Fruit fly (Drosophila melanogaster): Measurements from ENCODE around the gene Nle.

DNA sequence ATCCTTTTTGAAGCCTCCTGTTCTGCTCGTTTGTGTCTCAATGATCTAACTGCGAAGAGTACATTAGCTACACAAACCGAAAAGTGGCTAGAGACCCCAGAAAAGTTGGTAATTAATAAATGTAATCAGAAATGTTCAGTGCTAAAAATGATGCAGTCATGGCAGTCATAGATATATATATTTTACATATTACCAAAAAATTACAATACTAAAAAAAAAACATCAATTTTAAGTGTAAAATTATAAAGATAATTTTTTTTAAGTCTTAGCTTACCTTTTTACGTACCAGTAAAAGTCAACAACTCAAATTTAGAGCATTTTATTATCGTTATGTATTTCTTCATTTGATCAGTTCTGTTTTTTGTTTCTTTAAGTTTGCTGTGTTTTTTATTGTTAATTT is 44.9 kb upstream of the Nle start:
- TF ChIP-seq Clk (GFP tag; optimal IDR thresholded peaks at IDR 0.05) = no peak
- TF ChIP-seq CG14711 (tag; optimal IDR thresholded peaks at IDR 0.05) = no peak
- no peak for TF ChIP-seq CG11617 (GFP tag; optimal IDR thresholded peaks at IDR 0.05)
- no peak for TF ChIP-seq CG7045 (GFP tag; optimal IDR thresholded peaks at IDR 0.05)
- TF ChIP-seq kay (GFP tag; ENCODE audit: borderline replicate concordance) = no peak
- no peak for TF ChIP-seq CG7101 (tag; optimal IDR thresholded peaks at IDR 0.05)
- no peak for TF ChIP-seq Hr96 (GFP tag; optimal IDR thresholded peaks at IDR 0.05)
- TF ChIP-seq Mnt (GFP tag; optimal IDR thresholded peaks at IDR 0.05) = no peak
- TF ChIP-seq tj (GFP tag; optimal IDR thresholded peaks at IDR 0.05) = no peak
- no peak for TF ChIP-seq toe (GFP tag; optimal IDR thresholded peaks at IDR 0.05)
- TF ChIP-seq pad (GFP tag; optimal IDR thresholded peaks at IDR 0.05) = no peak
- no peak for TF ChIP-seq ovo (GFP tag; optimal IDR thresholded peaks at IDR 0.05)

Data from whole organism, adult.